Fruit fly (Drosophila melanogaster): ENCODE data around the gene Ten-a.
A peak's percentile ranks its signal among the peaks of the same experiment; 100 is the strongest.

Ten-a gene

dm6 chrX:12128045-12128444 lies 84.5 kb downstream of the Ten-a start:
- no peak for TF ChIP-seq CG9932 (GFP tag; IDR thresholded peaks at IDR 0.05)
- TF ChIP-seq CG12299 (tag; optimal IDR thresholded peaks at IDR 0.05) = no peak
- TF ChIP-seq Blimp-1 (GFP tag; optimal IDR thresholded peaks at IDR 0.05) = no peak
- TF ChIP-seq CG13287 (GFP tag; IDR thresholded peaks at IDR 0.05; ENCODE audit: partially characterized antibody) = no peak
- TF ChIP-seq sima (GFP tag; optimal IDR thresholded peaks at IDR 0.05) = no peak
- TF ChIP-seq CG2202 (tag; optimal IDR thresholded peaks at IDR 0.05) = no peak
- TF ChIP-seq CG15514 (GFP tag; optimal IDR thresholded peaks at IDR 0.05) = no peak
- TF ChIP-seq CG10321 (GFP tag; IDR thresholded peaks at IDR 0.05) = no peak
- peak; percentile 49 for TF ChIP-seq abd-A (tag; optimal IDR thresholded peaks at IDR 0.05)
- no peak for TF ChIP-seq CG8290 (GFP tag; optimal IDR thresholded peaks at IDR 0.05)
- TF ChIP-seq CG8290 (tag; optimal IDR thresholded peaks at IDR 0.05) = peak in 1 of 2 experiments; percentile 9
- no peak for TF ChIP-seq CG8359 (GFP tag; optimal IDR thresholded peaks at IDR 0.05; ENCODE audit: borderline replicate concordance)
- no peak for TF ChIP-seq CG4424 (GFP tag; optimal IDR thresholded peaks at IDR 0.05)
- peak; percentile 8 for TF ChIP-seq ewg (GFP tag; optimal IDR thresholded peaks at IDR 0.05)
- TF ChIP-seq gfzf (GFP tag; optimal IDR thresholded peaks at IDR 0.05) = no peak
- no peak for TF ChIP-seq odd (GFP tag; optimal IDR thresholded peaks at IDR 0.05)
- TF ChIP-seq HLH4C (GFP tag; IDR thresholded peaks at IDR 0.05; ENCODE audit: partially characterized antibody) = no peak
- TF ChIP-seq CG17186 (GFP tag; optimal IDR thresholded peaks at IDR 0.05) = no peak
- no peak for TF ChIP-seq D19A (tag; optimal IDR thresholded peaks at IDR 0.05)
- no peak for TF ChIP-seq Six4 (GFP tag; optimal IDR thresholded peaks at IDR 0.05)
- no peak for TF ChIP-seq repo (GFP tag; optimal IDR thresholded peaks at IDR 0.05)
- no peak for TF ChIP-seq MTF-1 (GFP tag; optimal IDR thresholded peaks at IDR 0.05; ENCODE audit: borderline replicate concordance)
- TF ChIP-seq Xbp1 (GFP tag; optimal IDR thresholded peaks at IDR 0.05) = no peak
- TF ChIP-seq Gsc (GFP tag; IDR thresholded peaks at IDR 0.05) = no peak
- no peak for TF ChIP-seq CG3847 (GFP tag; IDR thresholded peaks at IDR 0.05)
- peak; percentile 98 for TF ChIP-seq Deaf1 (tag; optimal IDR thresholded peaks at IDR 0.05)
- peak; percentile 65 for TF ChIP-seq CG7372 (GFP tag; IDR thresholded peaks at IDR 0.05)
- TF ChIP-seq CG10543 (GFP tag; optimal IDR thresholded peaks at IDR 0.05) = peak; percentile 10
- peak; percentile 62 for TF ChIP-seq CG13894 (tag; optimal IDR thresholded peaks at IDR 0.05)
- TF ChIP-seq chinmo (GFP tag; IDR thresholded peaks at IDR 0.05; ENCODE audit: partially characterized antibody) = 0 out of 4 replicates have a peak, but pooled peaks have one; percentile 13
- TF ChIP-seq pros (GFP tag; optimal IDR thresholded peaks at IDR 0.05) = no peak
- TF ChIP-seq CG12104 (GFP tag; optimal IDR thresholded peaks at IDR 0.05) = no peak
- TF ChIP-seq CG15011 (GFP tag; optimal IDR thresholded peaks at IDR 0.05) = no peak
- TF ChIP-seq CG31224 (GFP tag; IDR thresholded peaks at IDR 0.05) = no peak
- TF ChIP-seq otp (GFP tag; IDR thresholded peaks at IDR 0.05) = no peak
- peak; percentile 10 for TF ChIP-seq Jarid2 (GFP tag; optimal IDR thresholded peaks at IDR 0.05)
- no peak for TF ChIP-seq Chrac-16 (GFP tag; optimal IDR thresholded peaks at IDR 0.05)
- TF ChIP-seq BtbVII (GFP tag; optimal IDR thresholded peaks at IDR 0.05) = no peak
- TF ChIP-seq hkb (optimal IDR thresholded peaks at IDR 0.05) = no peak
- no peak for TF ChIP-seq hkb (GFP tag; IDR thresholded peaks at IDR 0.05)
- TF ChIP-seq CG1647 (GFP tag; optimal IDR thresholded peaks at IDR 0.05) = no peak
- TF ChIP-seq Vsx1 (GFP tag; optimal IDR thresholded peaks at IDR 0.05) = no peak
- TF ChIP-seq chm (GFP tag; IDR thresholded peaks at IDR 0.05) = no peak
- TF ChIP-seq zfh2 (GFP tag; optimal IDR thresholded peaks at IDR 0.05) = no peak
- no peak for TF ChIP-seq klu (GFP tag; IDR thresholded peaks at IDR 0.05)
- TF ChIP-seq pita (GFP tag; optimal IDR thresholded peaks at IDR 0.05) = no peak
- no peak for TF ChIP-seq gsb (GFP tag; IDR thresholded peaks at IDR 0.05)
- no peak for TF ChIP-seq Hsf (GFP tag; optimal IDR thresholded peaks at IDR 0.05)
- TF ChIP-seq CG34376 (GFP tag; optimal IDR thresholded peaks at IDR 0.05) = no peak
